Fruit fly (Drosophila melanogaster) whole organism, embryonic: Measurements from ENCODE around the gene Mrgn1.

Experiments used
- ATbp ChIP-seq: fragments of 200-800 bp; sonication (Bioruptor generic); optimal IDR thresholded peaks from 2 replicates; lab custom pipeline; 2017; ENCODE audit warnings: missing biosample characterization, mild to moderate bottlenecking, missing genetic modification characterization, missing genetic modification reagents
- BtbVII ChIP-seq: fragments of 200-800 bp; sonication (Bioruptor generic); optimal IDR thresholded peaks from 3 replicates; lab custom pipeline; 2017; ENCODE audit warnings: missing biosample characterization, mild to moderate bottlenecking, missing genetic modification characterization
- CG10543 ChIP-seq: fragments of 200-800 bp; sonication (Bioruptor generic); optimal IDR thresholded peaks from 3 replicates; lab custom pipeline; 2017; ENCODE audit warnings: missing biosample characterization, mild to moderate bottlenecking, missing genetic modification characterization, moderate library complexity
- CG10654 ChIP-seq: fragments of 200-800 bp; sonication (Bioruptor generic); optimal IDR thresholded peaks from 2 replicates; lab custom pipeline; 2016; ENCODE audit warnings: missing biosample characterization, missing genetic modification characterization
- CG11504 ChIP-seq: fragments of 200-800 bp; sonication (Bioruptor generic); optimal IDR thresholded peaks from 3 replicates; lab custom pipeline; 2019; ENCODE audit warnings: missing biosample characterization, mild to moderate bottlenecking, missing genetic modification characterization, moderate library complexity
- CG12219 ChIP-seq: fragments of 200-800 bp; sonication (Bioruptor generic); optimal IDR thresholded peaks from 3 replicates; lab custom pipeline; 2018; ENCODE audit warnings: missing biosample characterization, mild to moderate bottlenecking, missing genetic modification characterization
- CG1647 ChIP-seq: fragments of 200-800 bp; sonication (Bioruptor generic); optimal IDR thresholded peaks from 3 replicates; lab custom pipeline; 2016; ENCODE audit warnings: missing biosample characterization, missing genetic modification characterization
- CG16779 ChIP-seq: fragments of 200-800 bp; sonication (Bioruptor generic); IDR thresholded peaks from 2 replicates; pipeline ENCODE4 v1.3.6; 2022; ENCODE audit warnings: missing biosample characterization, missing genetic modification characterization
- CG17829 ChIP-seq: fragments of 200-800 bp; optimal IDR thresholded peaks from 2 replicates; lab custom pipeline; 2019; ENCODE audit warnings: missing biosample characterization, mild to moderate bottlenecking, missing genetic modification characterization, moderate library complexity
- CG18764 ChIP-seq: fragments of 200-800 bp; sonication (Bioruptor generic); optimal IDR thresholded peaks from 3 replicates; lab custom pipeline; 2016; ENCODE audit warnings: missing biosample characterization, missing genetic modification characterization
- CG2116 ChIP-seq: fragments of 200-800 bp; sonication (Bioruptor generic); optimal IDR thresholded peaks from 3 replicates; lab custom pipeline; 2018; ENCODE audit warnings: missing biosample characterization, mild to moderate bottlenecking, missing genetic modification characterization
- CG3065 ChIP-seq: fragments of 200-800 bp; sonication (Bioruptor generic); optimal IDR thresholded peaks from 2 replicates; lab custom pipeline; 2016; ENCODE audit warnings: missing biosample characterization, missing genetic modification characterization
- CG3163 ChIP-seq: fragments of 200-800 bp; sonication (Bioruptor generic); optimal IDR thresholded peaks from 3 replicates; lab custom pipeline; 2016; ENCODE audit warnings: missing biosample characterization, missing genetic modification characterization
- CG32532 ChIP-seq: fragments of 200-800 bp; sonication (Bioruptor generic); IDR thresholded peaks from 2 replicates; pipeline ENCODE4 v1.3.6; 2022; ENCODE audit warnings: missing biosample characterization, missing genetic modification characterization
- CG32767 ChIP-seq: fragments of 200-800 bp; sonication (Bioruptor generic); IDR thresholded peaks from 2 replicates; pipeline ENCODE4 v1.3.6; 2022; ENCODE audit warnings: missing biosample characterization, missing genetic modification characterization
- CG6813 ChIP-seq: fragments of 200-800 bp; sonication (Bioruptor generic); optimal IDR thresholded peaks from 2 replicates; lab custom pipeline; 2017; ENCODE audit warnings: missing biosample characterization, missing genetic modification characterization, mild to moderate bottlenecking, moderate library complexity, missing genetic modification reagents
- CG7839 ChIP-seq: fragments of 200-800 bp; sonication (Bioruptor generic); optimal IDR thresholded peaks from 3 replicates; lab custom pipeline; 2018; ENCODE audit warnings: missing biosample characterization, mild to moderate bottlenecking, missing genetic modification characterization, moderate library complexity
- CG8924 ChIP-seq: fragments of 200-800 bp; optimal IDR thresholded peaks from 3 replicates; lab custom pipeline; 2019; ENCODE audit warnings: missing biosample characterization, mild to moderate bottlenecking, missing genetic modification characterization, moderate library complexity
- CkIIα-i1 ChIP-seq: fragments of 200-800 bp; sonication (Bioruptor generic); IDR thresholded peaks from 2 replicates; pipeline ENCODE4 v1.3.6; 2022; ENCODE audit warnings: missing biosample characterization, missing genetic modification characterization
- D19B ChIP-seq: fragments of 200-800 bp; sonication (Bioruptor generic); optimal IDR thresholded peaks from 2 replicates; lab custom pipeline; 2017; ENCODE audit warnings: missing biosample characterization, mild to moderate bottlenecking, missing genetic modification characterization
- Deaf1 ChIP-seq: fragments of 200-800 bp; optimal IDR thresholded peaks from 3 replicates; lab custom pipeline; 2019; ENCODE audit warnings: missing biosample characterization, mild to moderate bottlenecking, missing genetic modification characterization, moderate library complexity
- Doc2 ChIP-seq: fragments of 200-800 bp; sonication (Bioruptor generic); IDR thresholded peaks from 2 replicates; pipeline ENCODE4 v1.3.6; 2022; ENCODE audit warnings: missing biosample characterization, missing genetic modification characterization
- Fer1 ChIP-seq: fragments of 200-800 bp; sonication (Bioruptor generic); optimal IDR thresholded peaks from 2 replicates; lab custom pipeline; 2017; ENCODE audit warnings: missing biosample characterization, mild to moderate bottlenecking, missing genetic modification characterization
- Gsc ChIP-seq: fragments of 200-800 bp; sonication (Bioruptor generic); IDR thresholded peaks from 2 replicates; pipeline ENCODE4 v1.3.6; 2022; ENCODE audit warnings: missing biosample characterization, missing genetic modification characterization
- HLH4C ChIP-seq: fragments of 200-800 bp; sonication (Bioruptor generic); IDR thresholded peaks from 3 replicates; pipeline ENCODE4 v1.3.6; 2022; ENCODE audit warnings: missing biosample characterization, missing genetic modification characterization; ENCODE audit not compliant: partially characterized antibody
- HLHmδ ChIP-seq: fragments of 200-800 bp; sonication (Bioruptor generic); optimal IDR thresholded peaks from 2 replicates; lab custom pipeline; 2018; ENCODE audit warnings: missing biosample characterization, mild to moderate bottlenecking, missing genetic modification characterization, moderate library complexity
- Hey ChIP-seq: fragments of 200-800 bp; sonication (Bioruptor generic); optimal IDR thresholded peaks from 3 replicates; lab custom pipeline; 2018; ENCODE audit warnings: missing biosample characterization, mild to moderate bottlenecking, missing genetic modification characterization
- Trl ChIP-seq, 3 experiments: fragments of >200 bp in 2 of 3; fragments of 200-800 bp in 1 of 3; sonication (Bioruptor generic) in 1 of 3; optimal IDR thresholded peaks; 2 replicates in 1 of 3; 3 replicates in 2 of 3; lab custom pipeline; 2016 to 2017; ENCODE audit warnings: missing biosample characterization in 1 of 3, missing genetic modification characterization in 1 of 3
- YL-1 ChIP-seq: fragments of 200-800 bp; sonication (Bioruptor generic); optimal IDR thresholded peaks from 3 replicates; lab custom pipeline; 2017; ENCODE audit warnings: missing biosample characterization, mild to moderate bottlenecking, missing genetic modification characterization
- ase ChIP-seq: fragments of 200-800 bp; sonication (Bioruptor generic); IDR thresholded peaks from 3 replicates; pipeline ENCODE4 v1.3.6; 2022; ENCODE audit warnings: missing biosample characterization, missing genetic modification characterization
- bsh ChIP-seq, 2 experiments: fragments of 200-800 bp; sonication (Bioruptor generic); optimal IDR thresholded peaks; 2 replicates each; lab custom pipeline; 2017 to 2018; ENCODE audit warnings: mild to moderate bottlenecking in 2 of 2, missing biosample characterization in 2 of 2, missing genetic modification characterization in 2 of 2, moderate library complexity in 1 of 2
- chinmo ChIP-seq: fragments of 200-800 bp; sonication (Bioruptor generic); IDR thresholded peaks from 4 replicates; pipeline ENCODE4 v1.3.6; 2022; ENCODE audit warnings: missing biosample characterization, missing genetic modification characterization; ENCODE audit not compliant: partially characterized antibody
- dati ChIP-seq: fragments of 200-800 bp; sonication (Bioruptor generic); IDR thresholded peaks from 2 replicates; pipeline ENCODE4 v1.3.6; 2022; ENCODE audit warnings: missing biosample characterization, missing genetic modification characterization
- ewg ChIP-seq: fragments of 200-800 bp; sonication (Bioruptor generic); optimal IDR thresholded peaks from 3 replicates; lab custom pipeline; 2017; ENCODE audit warnings: mild to moderate bottlenecking, missing biosample characterization, missing genetic modification reagents, missing genetic modification characterization
- jigr1 ChIP-seq: fragments of 200-800 bp; sonication (Bioruptor generic); IDR thresholded peaks from 3 replicates; pipeline ENCODE4 v1.3.6; 2022; ENCODE audit warnings: missing biosample characterization, missing genetic modification characterization
- nmo ChIP-seq: fragments of 200-800 bp; sonication (Bioruptor generic); optimal IDR thresholded peaks from 2 replicates; lab custom pipeline; 2018; ENCODE audit warnings: missing biosample characterization, mild to moderate bottlenecking, missing genetic modification characterization, moderate library complexity
- peb ChIP-seq: fragments of 200-800 bp; sonication (Bioruptor generic); IDR thresholded peaks from 2 replicates; pipeline ENCODE4 v1.3.6; 2022; ENCODE audit warnings: missing biosample characterization, missing genetic modification characterization
- prd ChIP-seq, 3 experiments: fragments of >200 bp in 2 of 3; fragments of 200-800 bp in 1 of 3; sonication (Bioruptor generic) in 1 of 3; optimal IDR thresholded peaks in 2 of 3; IDR thresholded peaks in 1 of 3; 2 replicates in 2 of 3; 3 replicates in 1 of 3; pipeline versions ENCODE4 v1.3.6 to Lab custom; 2017 to 2022; ENCODE audit warnings: missing biosample characterization in 1 of 3, missing genetic modification characterization in 1 of 3
- psq ChIP-seq: fragments of 200-800 bp; sonication (Bioruptor generic); optimal IDR thresholded peaks from 2 replicates; lab custom pipeline; 2017; ENCODE audit warnings: missing biosample characterization, missing genetic modification characterization
- repo ChIP-seq: fragments of 200-800 bp; sonication (Bioruptor generic); optimal IDR thresholded peaks from 2 replicates; lab custom pipeline; 2016; ENCODE audit warnings: missing biosample characterization, missing genetic modification characterization
- slou ChIP-seq: fragments of 200-800 bp; sonication (Bioruptor generic); optimal IDR thresholded peaks from 3 replicates; lab custom pipeline; 2016; ENCODE audit warnings: missing biosample characterization, missing genetic modification characterization
- sna ChIP-seq: fragments of 200-800 bp; sonication (Bioruptor generic); IDR thresholded peaks from 2 replicates; pipeline ENCODE4 v1.3.6; 2022; ENCODE audit warnings: missing biosample characterization, missing genetic modification characterization; ENCODE audit not compliant: partially characterized antibody
- so ChIP-seq: fragments of 200-800 bp; sonication (Bioruptor generic); IDR thresholded peaks from 3 replicates; pipeline ENCODE4 v1.3.6; 2022; ENCODE audit warnings: missing biosample characterization, missing genetic modification characterization
- tio ChIP-seq: fragments of 200-800 bp; sonication (Bioruptor generic); optimal IDR thresholded peaks from 2 replicates; lab custom pipeline; 2017; ENCODE audit warnings: missing biosample characterization, missing genetic modification characterization, inconsistent platforms
- toy ChIP-seq: fragments of 200-800 bp; sonication (Bioruptor generic); IDR thresholded peaks from 2 replicates; pipeline ENCODE4 v1.3.6; 2022; ENCODE audit warnings: missing biosample characterization, missing genetic modification characterization
- vvl ChIP-seq: fragments of 200-800 bp; sonication (Bioruptor generic); IDR thresholded peaks from 2 replicates; pipeline ENCODE4 v1.3.6; 2022; ENCODE audit warnings: missing biosample characterization, missing genetic modification characterization
- zfh1 ChIP-seq: fragments of 200-800 bp; sonication (Bioruptor generic); IDR thresholded peaks from 3 replicates; pipeline ENCODE4 v1.3.6; 2022; ENCODE audit warnings: missing biosample characterization, missing genetic modification characterization
- zfh2 ChIP-seq: fragments of 200-800 bp; sonication (Bioruptor generic); optimal IDR thresholded peaks from 2 replicates; lab custom pipeline; 2016; ENCODE audit warnings: missing biosample characterization, missing genetic modification characterization

Gene Mrgn1

dm6 chrX:13762372-13762883, 40.7 kb upstream of the Mrgn1 start, which contains the start of gene rdgB (continued):
- no peak for TF ChIP-seq YL-1 (GFP tag; lab: Kevin White, UChicago)
- TF ChIP-seq CG16779 (GFP tag; lab: Robert Waterston, UW), result no peak
- no peak for TF ChIP-seq CG3065 (GFP tag; lab: Kevin White, UChicago)
- TF ChIP-seq ase, result 0 out of 3 replicates have a peak, but pooled peaks have one; percentile 40
- TF ChIP-seq CG1647 (GFP tag; lab: Kevin White, UChicago), result no peak
- peak; percentile 86 for TF ChIP-seq psq (GFP tag; lab: Kevin White, UChicago)
- TF ChIP-seq peb, result 0 out of 2 replicates have a peak, but pooled peaks have one; percentile 34
- peak; percentile 88 for TF ChIP-seq CG11504
- peak; percentile 57 for TF ChIP-seq D19B
- peak; percentile 88 for TF ChIP-seq nmo
- TF ChIP-seq chinmo (GFP tag; lab: Robert Waterston, UW), result peak; percentile 79; the same call in 3 of the 4 replicates
- peak; percentile 67 for TF ChIP-seq tio (GFP tag; lab: Kevin White, UChicago)
- TF ChIP-seq toy, result 0 out of 2 replicates have a peak, but pooled peaks have one; percentile 33
- TF ChIP-seq Fer1 (GFP tag; lab: Kevin White, UChicago), result peak; percentile 78
- TF ChIP-seq CG8924 (tag; lab: Kevin White, UChicago), result peak; percentile 78
- TF ChIP-seq prd (optimal IDR thresholded peaks at IDR 0.05; lab: Kevin White, UChicago), result no peak
- peak; percentile 72 for TF ChIP-seq prd (GFP tag; IDR thresholded peaks at IDR 0.05; lab: Robert Waterston, UW)
- TF ChIP-seq CG17829, result peak; percentile 82
- TF ChIP-seq so (GFP tag; lab: Robert Waterston, UW), result peak; percentile 62; the same call in 2 of the 3 replicates
- TF ChIP-seq jigr1 (GFP tag; lab: Robert Waterston, UW), result peak; percentile 47; the same call in 1 of the 3 replicates
- TF ChIP-seq CG2116, result peak; percentile 48
- TF ChIP-seq bsh (GFP tag; optimal IDR thresholded peaks at IDR 0.05; lab: Kevin White, UChicago), result peak in 1 of 2 experiments; percentile 78
- TF ChIP-seq Hey (tag; lab: Kevin White, UChicago), result no peak
- peak; percentile 59 for TF ChIP-seq slou (GFP tag; lab: Kevin White, UChicago)
- TF ChIP-seq ewg (GFP tag; lab: Kevin White, UChicago), result peak; percentile 85
- TF ChIP-seq HLH4C (GFP tag; lab: Robert Waterston, UW), result no peak
- no peak for TF ChIP-seq CkIIα-i1
- no peak for TF ChIP-seq HLHmδ (GFP tag; lab: Kevin White, UChicago)
- TF ChIP-seq sna (GFP tag; lab: Robert Waterston, UW), result no peak
- TF ChIP-seq CG32532 (GFP tag; lab: Robert Waterston, UW), result peak; percentile 73
- no peak for TF ChIP-seq repo (GFP tag; lab: Kevin White, UChicago)
- TF ChIP-seq CG12219 (GFP tag; lab: Kevin White, UChicago), result peak; percentile 26
- 0 out of 2 replicates have a peak, but pooled peaks have one; percentile 60 for TF ChIP-seq CG32767 (GFP tag; lab: Robert Waterston, UW)
- peak; percentile 85 for TF ChIP-seq ATbp (GFP tag; lab: Kevin White, UChicago)
- peak; percentile 46 for TF ChIP-seq BtbVII (GFP tag; lab: Kevin White, UChicago)
- TF ChIP-seq CG18764, result no peak
- peak; percentile 96 for TF ChIP-seq Deaf1 (tag; lab: Kevin White, UChicago)
- peak; percentile 58 for TF ChIP-seq CG10654 (GFP tag; lab: Kevin White, UChicago)
- peak; percentile 39 to 73 for TF ChIP-seq Trl (optimal IDR thresholded peaks at IDR 0.05; lab: Kevin White, UChicago)
- no peak for TF ChIP-seq Trl (GFP tag; optimal IDR thresholded peaks at IDR 0.05; lab: Kevin White, UChicago)
- TF ChIP-seq Doc2 (GFP tag; lab: Robert Waterston, UW), result no peak
- TF ChIP-seq zfh2 (GFP tag; lab: Kevin White, UChicago), result peak; percentile 58
- TF ChIP-seq CG3163, result no peak
- TF ChIP-seq CG6813, result peak; percentile 50
- TF ChIP-seq CG10543, result peak; percentile 89
- peak; percentile 64; the same call in 2 of the 3 replicates for TF ChIP-seq zfh1 (GFP tag; lab: Robert Waterston, UW)
- peak; percentile 83; the same call in 1 of the 2 replicates for TF ChIP-seq vvl (GFP tag; lab: Robert Waterston, UW)
- 0 out of 2 replicates have a peak, but pooled peaks have one; percentile 29 for TF ChIP-seq Gsc
- TF ChIP-seq dati (GFP tag; lab: Robert Waterston, UW), result 0 out of 2 replicates have a peak, but pooled peaks have one; percentile 2
- TF ChIP-seq CG7839 (tag; lab: Kevin White, UChicago), result peak; percentile 90
